Worm (Caenorhabditis elegans) whole organism, mixed stage, embryonic: ENCODE data around the gene F41C3.2.

Source experiments
- blmp-1 ChIP-seq: fragments of 150-350 bp; optimal IDR thresholded peaks from 2 replicates; lab custom pipeline; 2014; ENCODE audit warnings: missing biosample characterization, missing genetic modification characterization
- elt-3 ChIP-seq: fragments of 150-350 bp; optimal IDR thresholded peaks from 2 replicates; lab custom pipeline; 2014; ENCODE audit warnings: missing biosample characterization, missing genetic modification characterization
- mep-1 ChIP-seq: fragments of 150-350 bp; optimal IDR thresholded peaks from 2 replicates; lab custom pipeline; 2017; ENCODE audit warnings: missing biosample characterization, missing genetic modification reagents, missing genetic modification characterization, inconsistent platforms
- nhr-237 ChIP-seq: fragments of 150-350 bp; optimal IDR thresholded peaks from 2 replicates; lab custom pipeline; 2014; ENCODE audit warnings: missing biosample characterization, missing genetic modification characterization
- sem-2 ChIP-seq: fragments of 200-800 bp; sonication (Bioruptor generic); optimal IDR thresholded peaks from 2 replicates; lab custom pipeline; 2018; ENCODE audit warnings: mild to moderate bottlenecking, missing genetic modification characterization, missing compliant biosample characterization
- tbx-8 ChIP-seq: fragments of 200-800 bp; sonication (Bioruptor generic); optimal IDR thresholded peaks from 2 replicates; lab custom pipeline; 2018; ENCODE audit warnings: mild to moderate bottlenecking, missing genetic modification characterization, moderate library complexity, missing compliant biosample characterization
- ztf-11 ChIP-seq: fragments of 150-350 bp; optimal IDR thresholded peaks from 2 replicates; lab custom pipeline; 2014; ENCODE audit warnings: missing biosample characterization, missing genetic modification characterization

ce11 chrII:4769096-4769495 is 19.3 kb downstream of the F41C3.2 start:
- TF ChIP-seq nhr-237 (tag; lab: Kevin White, UChicago) (no peak), elt-3 (tag; lab: Kevin White, UChicago) (no peak), tbx-8 (GFP tag; lab: Kevin White, UChicago) (no peak), ztf-11 (no peak), blmp-1 (tag; lab: Kevin White, UChicago) (no peak), sem-2 (GFP tag; lab: Kevin White, UChicago) (no peak), mep-1 (tag; lab: Kevin White, UChicago) (no peak)
